Worm (Caenorhabditis elegans) whole organism, young adult: Measurements from ENCODE around the gene fut-5.

Experiments
- C06A6.2 ChIP-seq: fragments of 200-800 bp; sonication (Bioruptor generic); conservative IDR thresholded peaks from 2 replicates; pipeline ENCODE4 v1.3.6; 2022; ENCODE audit warnings: missing genetic modification characterization, missing compliant biosample characterization
- C17E4.6 ChIP-seq: fragments of 200-800 bp; sonication (Bioruptor generic); IDR thresholded peaks from 2 replicates; pipeline ENCODE4 v1.3.6; 2022; ENCODE audit warnings: missing genetic modification reagents, missing genetic modification characterization, missing compliant biosample characterization
- D2030.7 ChIP-seq: fragments of 200-800 bp; sonication (Bioruptor generic); IDR thresholded peaks from 2 replicates; pipeline ENCODE4 v1.3.6; 2022; ENCODE audit warnings: missing genetic modification reagents, missing genetic modification characterization, missing compliant biosample characterization
- F23B12.7 ChIP-seq: sonication (generic microtip); optimal IDR thresholded peaks from 2 replicates; lab custom pipeline; 2017; ENCODE audit warnings: missing genetic modification characterization, mild to moderate bottlenecking, missing compliant biosample characterization, antibody characterized with exemption, moderate library complexity; ENCODE audit not compliant: insufficient read depth
- F37B4.10 ChIP-seq: fragments of 200-800 bp; sonication (Bioruptor generic); IDR thresholded peaks from 2 replicates; pipeline ENCODE4 v1.3.6; 2022; ENCODE audit warnings: missing genetic modification characterization, missing compliant biosample characterization
- F39B2.1 ChIP-seq: fragments of 200-800 bp; sonication (Bioruptor generic); IDR thresholded peaks from 2 replicates; pipeline ENCODE4 v1.3.6; 2022; ENCODE audit warnings: missing genetic modification reagents, missing genetic modification characterization, missing compliant biosample characterization
- T07F8.4 ChIP-seq: sonication (generic microtip); optimal IDR thresholded peaks from 2 replicates; lab custom pipeline; 2016; ENCODE audit warnings: mild to moderate bottlenecking, missing genetic modification characterization, moderate library complexity, missing compliant biosample characterization
- Y79H2A.3 ChIP-seq: fragments of 200-800 bp; sonication (Bioruptor generic); conservative IDR thresholded peaks from 2 replicates; pipeline ENCODE4 v1.3.6; 2022; ENCODE audit warnings: missing genetic modification reagents, missing genetic modification characterization, missing compliant biosample characterization
- aptf-2 ChIP-seq: fragments of 200-800 bp; sonication (Bioruptor generic); conservative IDR thresholded peaks from 2 replicates; pipeline ENCODE4 v1.3.6; 2022; ENCODE audit warnings: missing genetic modification reagents, missing genetic modification characterization, missing compliant biosample characterization
- aptf-3 ChIP-seq: fragments of 200-800 bp; sonication (Bioruptor generic); IDR thresholded peaks from 2 replicates; pipeline ENCODE4 v1.3.6; 2022; ENCODE audit warnings: missing genetic modification characterization, missing compliant biosample characterization
- attf-3 ChIP-seq: fragments of 200-800 bp; sonication (Bioruptor generic); conservative IDR thresholded peaks from 2 replicates; pipeline ENCODE4 v1.3.6; 2022; ENCODE audit warnings: missing genetic modification reagents, missing genetic modification characterization, missing compliant biosample characterization
- attf-5 ChIP-seq: fragments of 200-800 bp; sonication (Bioruptor generic); optimal IDR thresholded peaks from 2 replicates; lab custom pipeline; 2018; ENCODE audit warnings: mild to moderate bottlenecking, missing genetic modification characterization, missing compliant biosample characterization
- attf-6 ChIP-seq: fragments of 200-800 bp; sonication (Bioruptor generic); IDR thresholded peaks from 2 replicates; pipeline ENCODE4 v1.3.6; 2022; ENCODE audit warnings: missing genetic modification reagents, missing genetic modification characterization, missing compliant biosample characterization
- cebp-1 ChIP-seq, 2 experiments: fragments of 200-800 bp in 1 of 2; sonication (Bioruptor generic) in 1 of 2; sonication (generic microtip) in 1 of 2; IDR thresholded peaks in 1 of 2; optimal IDR thresholded peaks in 1 of 2; 2 replicates each; pipeline versions ENCODE4 v1.3.6 to Lab custom; 2017 to 2022; ENCODE audit warnings: missing compliant biosample characterization in 2 of 2, missing genetic modification characterization in 2 of 2, mild to moderate bottlenecking in 1 of 2, missing genetic modification reagents in 1 of 2, moderate library complexity in 1 of 2
- ceh-58 ChIP-seq: fragments of 200-800 bp; sonication (Bioruptor generic); IDR thresholded peaks from 2 replicates; pipeline ENCODE4 v1.3.6; 2022; ENCODE audit warnings: missing genetic modification characterization, missing compliant biosample characterization
- ceh-79 ChIP-seq: sonication (generic microtip); optimal IDR thresholded peaks from 2 replicates; lab custom pipeline; 2017; ENCODE audit warnings: mild to moderate bottlenecking, missing genetic modification characterization, missing compliant biosample characterization
- die-1 ChIP-seq: sonication (generic microtip); optimal IDR thresholded peaks from 2 replicates; lab custom pipeline; 2016; ENCODE audit warnings: missing genotype, mild to moderate bottlenecking, missing genetic modification characterization, missing compliant biosample characterization
- dox-1 ChIP-seq: fragments of 200-800 bp; sonication (Bioruptor generic); IDR thresholded peaks from 2 replicates; pipeline ENCODE4 v1.3.6; 2022; ENCODE audit warnings: missing genetic modification reagents, missing genetic modification characterization, missing compliant biosample characterization
- egl-18 ChIP-seq: fragments of 200-800 bp; sonication (Bioruptor generic); IDR thresholded peaks from 2 replicates; pipeline ENCODE4 v1.3.6; 2022; ENCODE audit warnings: missing genetic modification reagents, missing genetic modification characterization, missing compliant biosample characterization
- egrh-3 ChIP-seq: fragments of 200-800 bp; sonication (Bioruptor generic); IDR thresholded peaks from 2 replicates; pipeline ENCODE4 v1.3.6; 2022; ENCODE audit warnings: missing genetic modification reagents, missing genetic modification characterization, missing compliant biosample characterization
- ekl-4 ChIP-seq: fragments of 200-800 bp; sonication (Bioruptor generic); IDR thresholded peaks from 2 replicates; pipeline ENCODE4 v1.3.6; 2022; ENCODE audit warnings: missing genetic modification reagents, missing genetic modification characterization, missing compliant biosample characterization
- hrde-1 ChIP-seq: sonication (generic microtip); optimal IDR thresholded peaks from 2 replicates; lab custom pipeline; 2016; ENCODE audit warnings: missing genetic modification characterization, mild to moderate bottlenecking, missing compliant biosample characterization, moderate library complexity, missing genotype, missing genetic modification reagents, borderline replicate concordance
- lag-1 ChIP-seq: fragments of 200-800 bp; sonication (Bioruptor generic); IDR thresholded peaks from 2 replicates; pipeline ENCODE4 v1.3.6; 2022; ENCODE audit warnings: missing genetic modification reagents, missing genetic modification characterization, missing compliant biosample characterization
- let-526 ChIP-seq: fragments of 200-800 bp; sonication (Bioruptor generic); IDR thresholded peaks from 2 replicates; pipeline ENCODE4 v1.3.6; 2022; ENCODE audit warnings: missing genetic modification reagents, missing genetic modification characterization, missing compliant biosample characterization
- let-607 ChIP-seq, 2 experiments: fragments of 200-800 bp in 1 of 2; sonication (Bioruptor generic) in 1 of 2; sonication (generic microtip) in 1 of 2; optimal IDR thresholded peaks; 2 replicates each; lab custom pipeline; 2016 to 2018; ENCODE audit warnings: mild to moderate bottlenecking in 2 of 2, missing compliant biosample characterization in 2 of 2, missing genetic modification characterization in 2 of 2, moderate library complexity in 2 of 2, missing genotype in 1 of 2
- lin-54 ChIP-seq: fragments of 200-800 bp; sonication (Bioruptor generic); optimal IDR thresholded peaks from 2 replicates; lab custom pipeline; 2018; ENCODE audit warnings: mild to moderate bottlenecking, missing genetic modification characterization, missing compliant biosample characterization
- lsl-1 ChIP-seq: fragments of 200-800 bp; sonication (Bioruptor generic); optimal IDR thresholded peaks from 2 replicates; lab custom pipeline; 2018; ENCODE audit warnings: mild to moderate bottlenecking, missing genetic modification characterization, moderate library complexity, missing compliant biosample characterization
- madf-8 ChIP-seq: fragments of 200-800 bp; sonication (Bioruptor generic); conservative IDR thresholded peaks from 2 replicates; pipeline ENCODE4 v1.3.6; 2022; ENCODE audit warnings: missing genetic modification reagents, missing genetic modification characterization, missing compliant biosample characterization
- mel-28 ChIP-seq: sonication (generic microtip); optimal IDR thresholded peaks from 2 replicates; lab custom pipeline; 2016; ENCODE audit warnings: borderline replicate concordance, mild to moderate bottlenecking, missing genetic modification characterization, missing compliant biosample characterization
- nfyb-1 ChIP-seq: fragments of 200-800 bp; sonication (Bioruptor generic); IDR thresholded peaks from 2 replicates; pipeline ENCODE4 v1.3.6; 2022; ENCODE audit warnings: missing genetic modification reagents, missing genetic modification characterization, missing compliant biosample characterization
- nhr-179 ChIP-seq: sonication (generic microtip); optimal IDR thresholded peaks from 2 replicates; lab custom pipeline; 2016; ENCODE audit warnings: mild to moderate bottlenecking, missing genetic modification characterization, missing compliant biosample characterization
- nhr-80 ChIP-seq: sonication (generic microtip); optimal IDR thresholded peaks from 2 replicates; lab custom pipeline; 2016; ENCODE audit warnings: missing genetic modification characterization, missing compliant biosample characterization
- pbrm-1 ChIP-seq: fragments of 200-800 bp; sonication (Bioruptor generic); IDR thresholded peaks from 2 replicates; pipeline ENCODE4 v1.3.6; 2022; ENCODE audit warnings: missing genetic modification reagents, missing genetic modification characterization, missing compliant biosample characterization
- pha-4 ChIP-seq: fragments of 150-350 bp; sonication (generic microtip); optimal IDR thresholded peaks from 2 replicates; lab custom pipeline; 2014; ENCODE audit warnings: missing biosample characterization, missing genetic modification reagents, missing genetic modification characterization
- repo-1 ChIP-seq: sonication (generic microtip); optimal IDR thresholded peaks from 2 replicates; lab custom pipeline; 2017; ENCODE audit warnings: mild to moderate bottlenecking, missing genetic modification characterization, missing compliant biosample characterization
- snpc-1.3 ChIP-seq: sonication (generic microtip); optimal IDR thresholded peaks from 2 replicates; lab custom pipeline; 2017; ENCODE audit warnings: missing genetic modification characterization, mild to moderate bottlenecking, missing compliant biosample characterization, antibody characterized with exemption, moderate library complexity, missing genotype, missing genetic modification reagents; ENCODE audit not compliant: insufficient read depth
- snpc-3.4 ChIP-seq: sonication (generic microtip); optimal IDR thresholded peaks from 2 replicates; lab custom pipeline; 2017; ENCODE audit warnings: missing genetic modification characterization, mild to moderate bottlenecking, missing compliant biosample characterization, antibody characterized with exemption, moderate library complexity, missing genotype, missing genetic modification reagents
- tbx-9 ChIP-seq: sonication (generic microtip); optimal IDR thresholded peaks from 2 replicates; lab custom pipeline; 2016; ENCODE audit warnings: borderline replicate concordance, missing genetic modification characterization, inconsistent platforms, missing compliant biosample characterization
- ztf-18 ChIP-seq: sonication (generic microtip); optimal IDR thresholded peaks from 2 replicates; lab custom pipeline; 2016; ENCODE audit warnings: missing genotype, mild to moderate bottlenecking, missing genetic modification characterization, missing compliant biosample characterization
- ztf-3 ChIP-seq: fragments of 200-800 bp; sonication (Bioruptor generic); optimal IDR thresholded peaks from 2 replicates; lab custom pipeline; 2018; ENCODE audit warnings: mild to moderate bottlenecking, missing genetic modification characterization, missing compliant biosample characterization

The fut-5 gene

DNA sequence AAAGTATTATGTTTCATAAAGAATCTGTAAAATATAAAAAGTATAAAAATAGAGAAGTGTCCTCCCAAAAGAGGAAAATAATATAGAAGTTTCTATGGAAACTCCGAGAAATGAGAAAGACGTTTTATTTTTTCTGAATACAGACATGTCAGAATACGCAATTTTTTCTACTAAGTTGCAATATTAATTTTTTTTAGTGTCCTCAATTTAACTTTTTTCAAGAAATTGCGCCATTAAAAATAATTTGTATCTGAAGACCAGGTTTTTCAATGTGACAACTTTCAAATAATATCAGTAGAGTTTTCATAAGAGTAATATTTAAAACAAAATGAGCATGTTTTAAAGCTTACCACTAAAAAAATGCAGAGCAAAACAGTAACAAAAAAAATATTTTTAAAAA lies at the start of gene fut-5:
Gene fut-5, minus strand, starts transcription at position 101 of the 400 bp plus-strand sequence.
- TF ChIP-seq F23B12.7 (tag; lab: Kevin White, UChicago) (no peak), pha-4 (tag; lab: Kevin White, UChicago) (no peak), ceh-58 (no peak), nhr-80 (tag; lab: Kevin White, UChicago) (no peak), C06A6.2 (GFP tag; lab: Robert Waterston, UW) (no peak), egrh-3 (no peak), snpc-3.4 (tag; lab: Kevin White, UChicago) (no peak), die-1 (tag; lab: Kevin White, UChicago) (no peak), madf-8 (GFP tag; lab: Robert Waterston, UW) (no peak)

DNA sequence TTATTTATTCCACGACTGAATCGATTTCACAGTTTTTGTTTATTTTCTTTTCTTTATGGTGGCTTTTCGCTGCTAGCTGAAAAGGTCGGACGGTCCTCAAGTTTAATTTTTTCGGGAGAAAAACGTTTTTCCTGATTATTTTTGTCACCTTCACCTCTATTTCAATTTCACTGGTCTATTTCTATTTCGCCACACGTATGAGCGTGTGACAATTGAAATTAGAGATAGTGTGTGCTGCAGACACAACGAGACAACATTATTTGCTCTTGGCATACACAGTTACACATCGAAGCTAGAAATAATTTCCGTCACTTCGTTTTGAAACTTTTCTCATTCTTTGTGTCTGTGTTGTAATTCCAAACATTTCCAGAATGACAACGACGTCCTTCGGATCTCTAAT lies 48.2 kb upstream of the fut-5 start, which contains the start of gene F41C3.8:
Gene F41C3.8, plus strand, starts transcription at position 371 of the 400 bp plus-strand sequence.
- no peak for TF ChIP-seq aptf-3 (GFP tag; lab: Robert Waterston, UW)
- no peak for TF ChIP-seq F23B12.7 (tag; lab: Kevin White, UChicago)
- TF ChIP-seq lsl-1 (GFP tag; lab: Kevin White, UChicago): no peak
- TF ChIP-seq snpc-1.3 (tag; lab: Kevin White, UChicago): no peak
- TF ChIP-seq nhr-179 (tag; lab: Kevin White, UChicago): no peak
- TF ChIP-seq ztf-18 (tag; lab: Kevin White, UChicago): no peak
- no peak for TF ChIP-seq attf-3 (GFP tag; lab: Robert Waterston, UW)
- TF ChIP-seq cebp-1 (GFP tag; IDR thresholded peaks at IDR 0.05; lab: Robert Waterston, UW): 0 out of 2 replicates have a peak, but pooled peaks have one; percentile 29
- TF ChIP-seq cebp-1 (tag; optimal IDR thresholded peaks at IDR 0.05; lab: Kevin White, UChicago): peak; percentile 70
- TF ChIP-seq aptf-2 (GFP tag; lab: Robert Waterston, UW): no peak
- no peak for TF ChIP-seq snpc-3.4 (tag; lab: Kevin White, UChicago)
- no peak for TF ChIP-seq mel-28 (tag; lab: Kevin White, UChicago)
- TF ChIP-seq C17E4.6 (GFP tag; lab: Robert Waterston, UW): no peak
- peak; percentile 50 for TF ChIP-seq attf-5 (GFP tag; lab: Kevin White, UChicago)
- TF ChIP-seq nhr-80 (tag; lab: Kevin White, UChicago): peak; percentile 89
- TF ChIP-seq F37B4.10 (GFP tag; lab: Robert Waterston, UW): no peak
- no peak for TF ChIP-seq D2030.7 (GFP tag; lab: Robert Waterston, UW)
- no peak for TF ChIP-seq pbrm-1
- no peak for TF ChIP-seq hrde-1 (tag; lab: Kevin White, UChicago)
- TF ChIP-seq Y79H2A.3 (GFP tag; lab: Robert Waterston, UW): no peak
- TF ChIP-seq attf-6 (GFP tag; lab: Robert Waterston, UW): no peak
- TF ChIP-seq let-607 (tag; optimal IDR thresholded peaks at IDR 0.05; lab: Kevin White, UChicago): peak in 1 of 2 experiments; percentile 87
- TF ChIP-seq ekl-4 (GFP tag; lab: Robert Waterston, UW): no peak
- TF ChIP-seq repo-1 (tag; lab: Kevin White, UChicago): no peak
- no peak for TF ChIP-seq T07F8.4 (tag; lab: Kevin White, UChicago)
- no peak for TF ChIP-seq die-1 (tag; lab: Kevin White, UChicago)
- TF ChIP-seq dox-1: 0 out of 2 replicates have a peak, but pooled peaks have one; percentile 24
- TF ChIP-seq ceh-58: no peak
- no peak for TF ChIP-seq nfyb-1
- no peak for TF ChIP-seq tbx-9 (tag; lab: Kevin White, UChicago)
- no peak for TF ChIP-seq ztf-3 (GFP tag; lab: Kevin White, UChicago)
- TF ChIP-seq let-526 (GFP tag; lab: Robert Waterston, UW): no peak
- TF ChIP-seq egl-18: no peak
- no peak for TF ChIP-seq lag-1
- TF ChIP-seq lin-54 (GFP tag; lab: Kevin White, UChicago): no peak
- no peak for TF ChIP-seq ceh-79 (tag; lab: Kevin White, UChicago)
- no peak for TF ChIP-seq F39B2.1
